Worm (Caenorhabditis elegans) whole organism, L1 larva: ENCODE measurements around the gene tab-1.

Experiments
- C34B4.2 ChIP-seq: sonication (generic microtip); optimal IDR thresholded peaks from 2 replicates; lab custom pipeline; 2017; ENCODE audit warnings: mild to moderate bottlenecking, missing genetic modification characterization, missing compliant biosample characterization
- F16B12.6 ChIP-seq: fragments of 150-350 bp; optimal IDR thresholded peaks from 2 replicates; lab custom pipeline; 2014; ENCODE audit warnings: missing biosample characterization, missing genetic modification characterization
- Y116A8C.19 ChIP-seq: sonication (generic microtip); optimal IDR thresholded peaks from 2 replicates; lab custom pipeline; 2016; ENCODE audit warnings: missing compliant biosample characterization, missing genetic modification characterization, borderline replicate concordance
- alr-1 ChIP-seq: fragments of 200-800 bp; sonication (Bioruptor generic); optimal IDR thresholded peaks from 2 replicates; lab custom pipeline; 2018; ENCODE audit warnings: borderline replicate concordance, mild to moderate bottlenecking, missing genetic modification characterization, missing compliant biosample characterization
- ama-1 ChIP-seq: fragments of 150-350 bp; optimal IDR thresholded peaks from 2 replicates; lab custom pipeline; 2014
- blmp-1 ChIP-seq: fragments of 150-350 bp; optimal IDR thresholded peaks from 2 replicates; lab custom pipeline; 2014; ENCODE audit warnings: missing biosample characterization, missing genetic modification characterization
- ceh-63 ChIP-seq: fragments of 200-800 bp; sonication (Bioruptor generic); optimal IDR thresholded peaks from 2 replicates; lab custom pipeline; 2018; ENCODE audit warnings: mild to moderate bottlenecking, missing genetic modification characterization, missing compliant biosample characterization
- ceh-8 ChIP-seq: fragments of 200-800 bp; sonication (Bioruptor generic); optimal IDR thresholded peaks from 2 replicates; lab custom pipeline; 2018; ENCODE audit warnings: mild to moderate bottlenecking, missing genetic modification characterization, moderate library complexity, missing compliant biosample characterization
- ceh-88 ChIP-seq: fragments of 200-800 bp; sonication (Bioruptor generic); IDR thresholded peaks from 2 replicates; pipeline ENCODE4 v1.3.6; 2022; ENCODE audit warnings: missing genetic modification characterization, missing compliant biosample characterization
- ces-1 ChIP-seq: fragments of 150-350 bp; optimal IDR thresholded peaks from 2 replicates; lab custom pipeline; 2014; ENCODE audit warnings: missing biosample characterization, missing genetic modification reagents, missing genetic modification characterization
- dpl-1 ChIP-seq, 3 experiments: fragments of 150-350 bp in 2 of 3; sonication (generic microtip) in 1 of 3; optimal IDR thresholded peaks; 2 replicates each; lab custom pipeline; 2014 to 2017; ENCODE audit warnings: missing biosample characterization in 3 of 3, missing genetic modification characterization in 3 of 3, missing genetic modification reagents in 3 of 3
- dsc-1 ChIP-seq: sonication (generic microtip); optimal IDR thresholded peaks from 2 replicates; lab custom pipeline; 2016; ENCODE audit warnings: mild to moderate bottlenecking, missing genetic modification characterization, missing compliant biosample characterization
- efl-1 ChIP-seq, 4 experiments: fragments of 150-350 bp; optimal IDR thresholded peaks in 3 of 4; peaks in 1 of 4; 1 replicate in 1 of 4; 2 replicates in 3 of 4; lab custom pipeline; 2014; ENCODE audit warnings: missing biosample characterization in 2 of 4, missing genetic modification characterization in 2 of 4, missing genetic modification reagents in 2 of 4
- egl-13 ChIP-seq: sonication (generic microtip); optimal IDR thresholded peaks from 2 replicates; lab custom pipeline; 2016; ENCODE audit warnings: missing genotype, missing genetic modification reagents, missing genetic modification characterization, missing compliant biosample characterization
- egl-27 ChIP-seq, 2 experiments: fragments of 150-350 bp in 1 of 2; sonication (generic microtip); optimal IDR thresholded peaks; 3 replicates each; lab custom pipeline; 2017 to 2018; ENCODE audit warnings: missing biosample characterization in 2 of 2, missing genetic modification characterization in 2 of 2, missing genetic modification reagents in 2 of 2
- elt-2 ChIP-seq: sonication (generic microtip); optimal IDR thresholded peaks from 2 replicates; lab custom pipeline; 2016; ENCODE audit warnings: missing genetic modification characterization, mild to moderate bottlenecking, inconsistent platforms, missing compliant biosample characterization, missing genetic modification reagents
- elt-3 ChIP-seq, 6 experiments: fragments of 150-350 bp in 1 of 6; sonication (generic microtip); optimal IDR thresholded peaks; 2 replicates each; lab custom pipeline; 2017 to 2018; ENCODE audit warnings: missing biosample characterization in 6 of 6, missing genetic modification characterization in 6 of 6, inconsistent platforms in 1 of 6
- ets-5 ChIP-seq: fragments of 200-800 bp; sonication (Bioruptor generic); IDR thresholded peaks from 2 replicates; pipeline ENCODE4 v1.3.6; 2022; ENCODE audit warnings: missing genetic modification characterization, missing compliant biosample characterization
- fkh-10 ChIP-seq: sonication (generic microtip); optimal IDR thresholded peaks from 2 replicates; lab custom pipeline; 2017; ENCODE audit warnings: missing biosample characterization, missing genetic modification reagents, missing genetic modification characterization
- fkh-4 ChIP-seq: sonication (generic microtip); optimal IDR thresholded peaks from 2 replicates; lab custom pipeline; 2016; ENCODE audit warnings: missing compliant biosample characterization, missing genetic modification characterization, borderline replicate concordance
- fos-1 ChIP-seq: fragments of 150-350 bp; optimal IDR thresholded peaks from 2 replicates; lab custom pipeline; 2014; ENCODE audit warnings: missing biosample characterization, missing genetic modification characterization
- grh-1 ChIP-seq: fragments of 200-800 bp; sonication (Bioruptor generic); IDR thresholded peaks from 2 replicates; pipeline ENCODE4 v1.3.6; 2022; ENCODE audit warnings: missing genetic modification reagents, missing genetic modification characterization, missing compliant biosample characterization
- isw-1 ChIP-seq: fragments of 200-800 bp; sonication (Bioruptor generic); IDR thresholded peaks from 2 replicates; pipeline ENCODE4 v1.3.6; 2022; ENCODE audit warnings: missing genetic modification characterization, missing compliant biosample characterization
- jun-1 ChIP-seq: fragments of 150-350 bp; optimal IDR thresholded peaks from 2 replicates; lab custom pipeline; 2014; ENCODE audit warnings: missing biosample characterization, missing genetic modification reagents, missing genetic modification characterization
- lin-35 ChIP-seq, 2 experiments: fragments of 150-350 bp; optimal IDR thresholded peaks; 2 replicates each; lab custom pipeline; 2014; ENCODE audit warnings: missing biosample characterization in 2 of 2, missing genetic modification characterization in 2 of 2, missing genetic modification reagents in 2 of 2
- lin-39 ChIP-seq: fragments of 150-350 bp; optimal IDR thresholded peaks from 2 replicates; lab custom pipeline; 2014; ENCODE audit warnings: missing biosample characterization, missing genetic modification reagents, missing genetic modification characterization
- lir-3 ChIP-seq: sonication (generic microtip); optimal IDR thresholded peaks from 2 replicates; lab custom pipeline; 2016; ENCODE audit warnings: mild to moderate bottlenecking, missing genetic modification characterization, moderate library complexity, missing compliant biosample characterization; ENCODE audit not compliant: poor library complexity
- lsy-2 ChIP-seq, 2 experiments: fragments of 150-350 bp; optimal IDR thresholded peaks; 2 replicates each; lab custom pipeline; 2014; ENCODE audit warnings: missing biosample characterization in 2 of 2, missing genetic modification characterization in 2 of 2
- mab-9 ChIP-seq: fragments of 200-800 bp; sonication (Bioruptor generic); IDR thresholded peaks from 2 replicates; pipeline ENCODE4 v1.3.6; 2022; ENCODE audit warnings: missing genetic modification reagents, missing genetic modification characterization, missing compliant biosample characterization
- mdl-1 ChIP-seq, 2 experiments: fragments of 150-350 bp; optimal IDR thresholded peaks; 2 replicates each; lab custom pipeline; 2014 to 2017; ENCODE audit warnings: missing biosample characterization in 2 of 2, missing genetic modification characterization in 2 of 2, inconsistent platforms in 1 of 2
- mef-2 ChIP-seq: fragments of 150-350 bp; optimal IDR thresholded peaks from 2 replicates; lab custom pipeline; 2014; ENCODE audit warnings: missing biosample characterization, missing genetic modification characterization
- nhr-11 ChIP-seq: fragments of 150-350 bp; optimal IDR thresholded peaks from 2 replicates; lab custom pipeline; 2014; ENCODE audit warnings: missing biosample characterization, missing genetic modification characterization
- nhr-12 ChIP-seq: sonication (generic microtip); optimal IDR thresholded peaks from 2 replicates; lab custom pipeline; 2017; ENCODE audit warnings: missing biosample characterization, missing genetic modification characterization
- nhr-237 ChIP-seq: fragments of 150-350 bp; optimal IDR thresholded peaks from 2 replicates; lab custom pipeline; 2014; ENCODE audit warnings: missing biosample characterization, missing genetic modification characterization
- nhr-28 ChIP-seq: fragments of 150-350 bp; optimal IDR thresholded peaks from 2 replicates; lab custom pipeline; 2014; ENCODE audit warnings: missing biosample characterization, missing genetic modification characterization
- nhr-47 ChIP-seq: sonication (generic microtip); optimal IDR thresholded peaks from 2 replicates; lab custom pipeline; 2016; ENCODE audit warnings: mild to moderate bottlenecking, missing genetic modification characterization, moderate library complexity, missing compliant biosample characterization
- nhr-77 ChIP-seq: fragments of 150-350 bp; optimal IDR thresholded peaks from 2 replicates; lab custom pipeline; 2014; ENCODE audit warnings: missing biosample characterization, missing genetic modification characterization
- nhr-85 ChIP-seq: sonication (generic microtip); peaks from one replicate; lab custom pipeline; 2016; ENCODE audit warnings: missing genetic modification characterization, inconsistent platforms, missing compliant biosample characterization
- nhr-90 ChIP-seq: sonication (generic microtip); optimal IDR thresholded peaks from 2 replicates; lab custom pipeline; 2016; ENCODE audit warnings: mild to moderate bottlenecking, missing genetic modification characterization, missing compliant biosample characterization; ENCODE audit not compliant: poor library complexity
- pag-3 ChIP-seq: sonication (generic microtip); optimal IDR thresholded peaks from 2 replicates; lab custom pipeline; 2017; ENCODE audit warnings: missing genetic modification characterization, mild to moderate bottlenecking, missing compliant biosample characterization, antibody characterized with exemption, borderline replicate concordance; ENCODE audit not compliant: insufficient read depth
- pqm-1 ChIP-seq: sonication (generic microtip); optimal IDR thresholded peaks from 3 replicates; lab custom pipeline; 2017; ENCODE audit warnings: missing biosample characterization, missing genetic modification characterization
- rnt-1 ChIP-seq: sonication (generic microtip); optimal IDR thresholded peaks from 2 replicates; lab custom pipeline; 2016; ENCODE audit warnings: mild to moderate bottlenecking, missing genetic modification characterization, moderate library complexity, missing compliant biosample characterization
- skn-1 ChIP-seq: fragments of 150-350 bp; optimal IDR thresholded peaks from 2 replicates; lab custom pipeline; 2014; ENCODE audit warnings: missing biosample characterization, missing genetic modification characterization
- snpc-4 ChIP-seq: fragments of 150-350 bp; optimal IDR thresholded peaks from 2 replicates; lab custom pipeline; 2014; ENCODE audit warnings: missing biosample characterization, missing genetic modification characterization
- sptf-1 ChIP-seq: fragments of 150-350 bp; optimal IDR thresholded peaks from 2 replicates; lab custom pipeline; 2014; ENCODE audit warnings: missing biosample characterization, missing genetic modification characterization
- sup-37 ChIP-seq: fragments of 200-800 bp; sonication (Bioruptor generic); optimal IDR thresholded peaks from 2 replicates; lab custom pipeline; 2018; ENCODE audit warnings: mild to moderate bottlenecking, missing genetic modification characterization, missing compliant biosample characterization
- swsn-7 ChIP-seq: sonication (generic microtip); optimal IDR thresholded peaks from 2 replicates; lab custom pipeline; 2016; ENCODE audit warnings: missing genetic modification characterization, missing compliant biosample characterization
- tbx-2 ChIP-seq: sonication (generic microtip); optimal IDR thresholded peaks from 2 replicates; lab custom pipeline; 2016; ENCODE audit warnings: missing genetic modification characterization, missing compliant biosample characterization
- unc-130 ChIP-seq: fragments of 150-350 bp; optimal IDR thresholded peaks from 2 replicates; lab custom pipeline; 2017; ENCODE audit warnings: missing biosample characterization, missing genetic modification characterization, inconsistent platforms
- unc-62 ChIP-seq: fragments of 150-350 bp; optimal IDR thresholded peaks from 2 replicates; lab custom pipeline; 2014; ENCODE audit warnings: missing biosample characterization, missing genetic modification reagents, missing genetic modification characterization
- vab-15 ChIP-seq: sonication (generic microtip); optimal IDR thresholded peaks from 2 replicates; lab custom pipeline; 2017; ENCODE audit warnings: missing genotype, mild to moderate bottlenecking, missing genetic modification characterization, missing compliant biosample characterization
- ztf-11 ChIP-seq, 2 experiments: sonication (generic microtip); optimal IDR thresholded peaks; 2 replicates each; lab custom pipeline; 2016 to 2017; ENCODE audit warnings: missing genetic modification characterization in 2 of 2, missing biosample characterization in 1 of 2, missing compliant biosample characterization in 1 of 2
- ztf-4 ChIP-seq: fragments of 150-350 bp; optimal IDR thresholded peaks from 2 replicates; lab custom pipeline; 2014; ENCODE audit warnings: missing biosample characterization, missing genetic modification characterization

tab-1 gene

ce11 chrII:6823233-6823632 lies 20.1 kb downstream of the tab-1 start:
- TF ChIP-seq fos-1 (tag; lab: Kevin White, UChicago) (no peak), isw-1 (GFP tag; lab: Robert Waterston, UW) (no peak), rnt-1 (tag; lab: Kevin White, UChicago) (peak; percentile 71), ceh-8 (GFP tag; lab: Kevin White, UChicago) (no peak), egl-13 (tag; lab: Kevin White, UChicago) (no peak), grh-1 (GFP tag; lab: Robert Waterston, UW) (no peak), snpc-4 (tag; lab: Kevin White, UChicago) (no peak), C34B4.2 (tag; lab: Kevin White, UChicago) (no peak), nhr-85 (tag; lab: Kevin White, UChicago) (peak; percentile 87), pqm-1 (no peak), dpl-1 (GFP tag; optimal IDR thresholded peaks at IDR 0.05; lab: Kevin White, UChicago) (no peak), fkh-4 (tag; lab: Kevin White, UChicago) (peak; percentile 23), lir-3 (tag; lab: Kevin White, UChicago) (no peak), ztf-11 (tag; optimal IDR thresholded peaks at IDR 0.05; lab: Kevin White, UChicago) (peak in 1 of 2 experiments; percentile 13), nhr-28 (no peak), unc-130 (tag; lab: Kevin White, UChicago) (peak; percentile 43), ama-1 (lab: Kevin White, UChicago) (no peak), ceh-63 (no peak), dsc-1 (peak; percentile 92), nhr-77 (tag; lab: Kevin White, UChicago) (no peak), unc-62 (GFP tag; lab: Kevin White, UChicago) (no peak), alr-1 (tag; lab: Kevin White, UChicago) (no peak), elt-2 (tag; lab: Kevin White, UChicago) (no peak), tbx-2 (tag; lab: Kevin White, UChicago) (peak; percentile 64), mdl-1 (tag; optimal IDR thresholded peaks at IDR 0.05; lab: Kevin White, UChicago) (no peak), Y116A8C.19 (tag; lab: Kevin White, UChicago) (no peak), ceh-88 (GFP tag; lab: Robert Waterston, UW) (no peak), jun-1 (tag; lab: Kevin White, UChicago) (peak; percentile 1), mef-2 (no peak), egl-27 (tag; optimal IDR thresholded peaks at IDR 0.05; lab: Kevin White, UChicago) (peak in 1 of 2 experiments; percentile 60), sup-37 (GFP tag; lab: Kevin White, UChicago) (no peak), lin-39 (tag; lab: Kevin White, UChicago) (no peak), lin-35 (GFP tag; optimal IDR thresholded peaks at IDR 0.05; lab: Kevin White, UChicago) (no peak), nhr-90 (tag; lab: Kevin White, UChicago) (no peak), efl-1 (optimal IDR thresholded peaks at IDR 0.05; lab: Kevin White, UChicago) (no peak), efl-1 (GFP tag; optimal IDR thresholded peaks at IDR 0.05 in 1 of 2; lab: Kevin White, UChicago) (no peak), swsn-7 (tag; lab: Kevin White, UChicago) (peak; percentile 22), lsy-2 (tag; optimal IDR thresholded peaks at IDR 0.05; lab: Kevin White, UChicago) (peak; percentile 19 to 45), fkh-10 (GFP tag; lab: Kevin White, UChicago) (no peak), nhr-11 (tag; lab: Kevin White, UChicago) (no peak), nhr-47 (tag; lab: Kevin White, UChicago) (no peak), F16B12.6 (no peak), pag-3 (no peak), nhr-237 (tag; lab: Kevin White, UChicago) (no peak), sptf-1 (tag; lab: Kevin White, UChicago) (no peak), nhr-12 (tag; lab: Kevin White, UChicago) (no peak), elt-3 (tag; optimal IDR thresholded peaks at IDR 0.05; lab: Kevin White, UChicago) (no peak), ets-5 (no peak), skn-1 (tag; lab: Kevin White, UChicago) (no peak), mab-9 (GFP tag; lab: Robert Waterston, UW) (0 out of 2 replicates have a peak, but pooled peaks have one; percentile 19), vab-15 (tag; lab: Kevin White, UChicago) (no peak), ztf-4 (tag; lab: Kevin White, UChicago) (no peak), blmp-1 (peak; percentile 29), ces-1 (GFP tag; lab: Kevin White, UChicago) (no peak)
